Worm (Caenorhabditis elegans) whole organism, midembryonic: Measurements from ENCODE around the gene Y69E1A.3.

Experiments used
- cog-1 ChIP-seq: sonication (generic microtip); optimal IDR thresholded peaks from 2 replicates; lab custom pipeline; 2016; ENCODE audit warnings: missing genetic modification characterization, missing compliant biosample characterization
- flt-1 ChIP-seq: fragments of 200-800 bp; sonication (Bioruptor generic); IDR thresholded peaks from 2 replicates; pipeline ENCODE4 v1.3.6; 2022; ENCODE audit warnings: missing genetic modification characterization, missing compliant biosample characterization
- tab-1 ChIP-seq: fragments of 200-800 bp; sonication (Bioruptor generic); IDR thresholded peaks from 2 replicates; pipeline ENCODE4 v1.3.6; 2022; ENCODE audit warnings: missing genetic modification characterization, missing compliant biosample characterization
- ztf-23 ChIP-seq: fragments of 200-800 bp; sonication (Bioruptor generic); IDR thresholded peaks from 2 replicates; pipeline ENCODE4 v1.3.6; 2022; ENCODE audit warnings: missing genetic modification reagents, missing genetic modification characterization, missing compliant biosample characterization

ce11 chrIV:10964688-10965087 is 12.6 kb downstream of the Y69E1A.3 start:
- TF ChIP-seq flt-1 (GFP tag; lab: Robert Waterston, UW) (no peak), cog-1 (no peak), ztf-23 (GFP tag; lab: Robert Waterston, UW) (no peak), tab-1 (GFP tag; lab: Robert Waterston, UW) (no peak)
